Fruit fly (Drosophila melanogaster) whole organism, embryonic: ENCODE measurements around the gene CG31752.

Source experiments
- Bteb2 ChIP-seq: fragments of 200-800 bp; sonication (Bioruptor generic); optimal IDR thresholded peaks from 2 replicates; lab custom pipeline; 2016; ENCODE audit warnings: missing biosample characterization, missing genetic modification characterization
- CG10274 ChIP-seq: fragments of 200-800 bp; sonication (Bioruptor generic); optimal IDR thresholded peaks from 3 replicates; lab custom pipeline; 2017; ENCODE audit warnings: missing biosample characterization, mild to moderate bottlenecking, missing genetic modification characterization
- CG10431 ChIP-seq: fragments of 200-800 bp; sonication (Bioruptor generic); optimal IDR thresholded peaks from 3 replicates; lab custom pipeline; 2018; ENCODE audit warnings: missing biosample characterization, mild to moderate bottlenecking, missing genetic modification characterization
- CG10543 ChIP-seq: fragments of 200-800 bp; sonication (Bioruptor generic); optimal IDR thresholded peaks from 3 replicates; lab custom pipeline; 2017; ENCODE audit warnings: missing biosample characterization, mild to moderate bottlenecking, missing genetic modification characterization, moderate library complexity
- CG10565 ChIP-seq: fragments of 200-800 bp; sonication (Bioruptor generic); optimal IDR thresholded peaks from 3 replicates; lab custom pipeline; 2016; ENCODE audit warnings: missing biosample characterization, mild to moderate bottlenecking, missing genetic modification characterization
- CG11560 ChIP-seq: fragments of 200-800 bp; sonication (Bioruptor generic); IDR thresholded peaks from 3 replicates; pipeline ENCODE4 v1.3.6; 2022; ENCODE audit warnings: missing biosample characterization, missing genetic modification characterization
- CG12071 ChIP-seq: fragments of 200-800 bp; sonication (Bioruptor generic); optimal IDR thresholded peaks from 3 replicates; lab custom pipeline; 2018; ENCODE audit warnings: missing biosample characterization, mild to moderate bottlenecking, missing genetic modification characterization
- CG13296 ChIP-seq: fragments of 200-800 bp; sonication (Bioruptor generic); optimal IDR thresholded peaks from 3 replicates; lab custom pipeline; 2018; ENCODE audit warnings: missing biosample characterization, mild to moderate bottlenecking, missing genetic modification characterization
- CG13424 ChIP-seq: fragments of 200-800 bp; sonication (Bioruptor generic); optimal IDR thresholded peaks from 2 replicates; lab custom pipeline; 2019; ENCODE audit warnings: missing biosample characterization, mild to moderate bottlenecking, missing genetic modification characterization, moderate library complexity
- CG14710 ChIP-seq: fragments of 200-800 bp; sonication (Bioruptor generic); optimal IDR thresholded peaks from 3 replicates; lab custom pipeline; 2019; ENCODE audit warnings: missing biosample characterization, mild to moderate bottlenecking, missing genetic modification characterization, moderate library complexity
- CG17361 ChIP-seq: fragments of 200-800 bp; sonication (Bioruptor generic); IDR thresholded peaks from 3 replicates; pipeline ENCODE4 v1.3.6; 2022; ENCODE audit warnings: missing biosample characterization, missing genetic modification characterization
- CG17385 ChIP-seq: fragments of 200-800 bp; sonication (Bioruptor generic); optimal IDR thresholded peaks from 3 replicates; lab custom pipeline; 2018; ENCODE audit warnings: missing biosample characterization, mild to moderate bottlenecking, missing genetic modification characterization
- CG1792 ChIP-seq: fragments of 200-800 bp; sonication (Bioruptor generic); optimal IDR thresholded peaks from 2 replicates; lab custom pipeline; 2016; ENCODE audit warnings: missing biosample characterization, missing genetic modification characterization
- CG2875 ChIP-seq: fragments of 200-800 bp; sonication (Bioruptor generic); optimal IDR thresholded peaks from 2 replicates; lab custom pipeline; 2017; ENCODE audit warnings: missing biosample characterization, mild to moderate bottlenecking, missing genetic modification characterization, missing genetic modification reagents
- CG4730 ChIP-seq: fragments of 200-800 bp; sonication (Bioruptor generic); IDR thresholded peaks from 2 replicates; pipeline ENCODE4 v1.3.6; 2022; ENCODE audit warnings: missing biosample characterization, missing genetic modification characterization
- CG6683 ChIP-seq: fragments of 200-800 bp; sonication (Bioruptor generic); optimal IDR thresholded peaks from 2 replicates; lab custom pipeline; 2017; ENCODE audit warnings: missing biosample characterization, mild to moderate bottlenecking, missing genetic modification characterization, missing genetic modification reagents
- CG8924 ChIP-seq: fragments of 200-800 bp; optimal IDR thresholded peaks from 3 replicates; lab custom pipeline; 2019; ENCODE audit warnings: missing biosample characterization, mild to moderate bottlenecking, missing genetic modification characterization, moderate library complexity
- Camta ChIP-seq: fragments of 200-800 bp; sonication (Bioruptor generic); optimal IDR thresholded peaks from 2 replicates; lab custom pipeline; 2016; ENCODE audit warnings: missing biosample characterization, missing genetic modification characterization
- CrebB ChIP-seq: fragments of 200-800 bp; sonication (Bioruptor generic); optimal IDR thresholded peaks from 3 replicates; lab custom pipeline; 2018; ENCODE audit warnings: missing biosample characterization, mild to moderate bottlenecking, missing genetic modification characterization
- Dip3 ChIP-seq: fragments of 200-800 bp; sonication (Bioruptor generic); optimal IDR thresholded peaks from 3 replicates; lab custom pipeline; 2016; ENCODE audit warnings: missing biosample characterization, missing genetic modification characterization
- Ets65A ChIP-seq: fragments of 200-800 bp; sonication (Bioruptor generic); peaks from one replicate; lab custom pipeline; 2016; ENCODE audit warnings: missing biosample characterization, missing genetic modification characterization
- Fer2 ChIP-seq: fragments of 200-800 bp; sonication (Bioruptor generic); optimal IDR thresholded peaks from 2 replicates; lab custom pipeline; 2018; ENCODE audit warnings: missing biosample characterization, mild to moderate bottlenecking, missing genetic modification characterization, moderate library complexity
- Fer3 ChIP-seq: fragments of 200-800 bp; sonication (Bioruptor generic); optimal IDR thresholded peaks from 2 replicates; lab custom pipeline; 2018; ENCODE audit warnings: missing biosample characterization, mild to moderate bottlenecking, missing genetic modification characterization, moderate library complexity
- HLH4C ChIP-seq: fragments of 200-800 bp; sonication (Bioruptor generic); IDR thresholded peaks from 3 replicates; pipeline ENCODE4 v1.3.6; 2022; ENCODE audit warnings: missing biosample characterization, missing genetic modification characterization; ENCODE audit not compliant: partially characterized antibody
- HLH54F ChIP-seq: fragments of 200-800 bp; sonication (Bioruptor generic); optimal IDR thresholded peaks from 3 replicates; lab custom pipeline; 2016; ENCODE audit warnings: missing biosample characterization, missing genetic modification characterization
- HmgZ ChIP-seq: fragments of 200-800 bp; sonication (Bioruptor generic); optimal IDR thresholded peaks from 2 replicates; lab custom pipeline; 2018; ENCODE audit warnings: missing biosample characterization, mild to moderate bottlenecking, missing genetic modification characterization
- Hmr ChIP-seq: fragments of 200-800 bp; sonication (Bioruptor generic); optimal IDR thresholded peaks from 3 replicates; lab custom pipeline; 2017; ENCODE audit warnings: mild to moderate bottlenecking, missing biosample characterization, missing genetic modification reagents, missing genetic modification characterization
- Lhr ChIP-seq: fragments of 200-800 bp; sonication (Bioruptor generic); optimal IDR thresholded peaks from 3 replicates; lab custom pipeline; 2017; ENCODE audit warnings: mild to moderate bottlenecking, missing biosample characterization, missing genetic modification reagents, missing genetic modification characterization
- MESR4 ChIP-seq: fragments of 200-800 bp; sonication (Bioruptor generic); optimal IDR thresholded peaks from 2 replicates; lab custom pipeline; 2018; ENCODE audit warnings: missing biosample characterization, mild to moderate bottlenecking, missing genetic modification characterization, moderate library complexity
- Nf-YB ChIP-seq: fragments of 200-800 bp; sonication (Bioruptor generic); optimal IDR thresholded peaks from 3 replicates; lab custom pipeline; 2019; ENCODE audit warnings: missing biosample characterization, mild to moderate bottlenecking, missing genetic modification characterization, moderate library complexity
- aop ChIP-seq: fragments of 200-800 bp; sonication (Bioruptor generic); IDR thresholded peaks from 2 replicates; pipeline ENCODE4 v1.3.6; 2022; ENCODE audit warnings: missing biosample characterization, missing genetic modification characterization
- caup ChIP-seq: fragments of 200-800 bp; sonication (Bioruptor generic); optimal IDR thresholded peaks from 3 replicates; lab custom pipeline; 2017; ENCODE audit warnings: missing biosample characterization, mild to moderate bottlenecking, missing genetic modification characterization, moderate library complexity; ENCODE audit not compliant: severe bottlenecking
- chm ChIP-seq: fragments of 200-800 bp; sonication (Bioruptor generic); IDR thresholded peaks from 2 replicates; pipeline ENCODE4 v1.3.6; 2022; ENCODE audit warnings: missing biosample characterization, missing genetic modification characterization
- da ChIP-seq: fragments of 200-800 bp; sonication (Bioruptor generic); optimal IDR thresholded peaks from 2 replicates; lab custom pipeline; 2016; ENCODE audit warnings: missing biosample characterization, missing genetic modification characterization
- dpn ChIP-seq, 2 experiments: fragments of 200-800 bp; sonication (Bioruptor generic); optimal IDR thresholded peaks; 3 replicates each; lab custom pipeline; 2016; ENCODE audit warnings: missing biosample characterization in 2 of 2, missing genetic modification characterization in 2 of 2
- eve ChIP-seq, 2 experiments: fragments of >200 bp; optimal IDR thresholded peaks; 2 replicates each; lab custom pipeline; 2017; ENCODE audit warnings: missing biosample characterization in 2 of 2, missing genetic modification characterization in 2 of 2
- gfzf ChIP-seq: fragments of 200-800 bp; sonication (Bioruptor generic); optimal IDR thresholded peaks from 2 replicates; lab custom pipeline; 2016; ENCODE audit warnings: missing biosample characterization, mild to moderate bottlenecking, missing genetic modification characterization, moderate library complexity
- hb ChIP-seq: fragments of 200-800 bp; sonication (Bioruptor generic); IDR thresholded peaks from 3 replicates; pipeline ENCODE4 v1.3.6; 2022; ENCODE audit warnings: missing biosample characterization, missing genetic modification characterization; ENCODE audit not compliant: partially characterized antibody
- jing ChIP-seq: fragments of 200-800 bp; sonication (Bioruptor generic); optimal IDR thresholded peaks from 2 replicates; lab custom pipeline; 2018; ENCODE audit warnings: missing biosample characterization, mild to moderate bottlenecking, missing genetic modification characterization
- kah ChIP-seq: fragments of 200-800 bp; sonication (Bioruptor generic); optimal IDR thresholded peaks from 2 replicates; lab custom pipeline; 2018; ENCODE audit warnings: missing biosample characterization, mild to moderate bottlenecking, missing genetic modification characterization
- kay ChIP-seq: fragments of 200-800 bp; sonication (Bioruptor generic); optimal IDR thresholded peaks from 2 replicates; lab custom pipeline; 2016; ENCODE audit warnings: missing biosample characterization, missing genetic modification characterization
- onecut ChIP-seq: fragments of 200-800 bp; sonication (Bioruptor generic); IDR thresholded peaks from 2 replicates; pipeline ENCODE4 v1.3.6; 2022; ENCODE audit warnings: missing biosample characterization, missing genetic modification characterization
- prd ChIP-seq, 3 experiments: fragments of >200 bp in 2 of 3; fragments of 200-800 bp in 1 of 3; sonication (Bioruptor generic) in 1 of 3; optimal IDR thresholded peaks in 2 of 3; IDR thresholded peaks in 1 of 3; 2 replicates in 2 of 3; 3 replicates in 1 of 3; pipeline versions ENCODE4 v1.3.6 to Lab custom; 2017 to 2022; ENCODE audit warnings: missing biosample characterization in 1 of 3, missing genetic modification characterization in 1 of 3
- row ChIP-seq: fragments of 200-800 bp; sonication (Bioruptor generic); IDR thresholded peaks from 3 replicates; pipeline ENCODE4 v1.3.6; 2022; ENCODE audit warnings: missing biosample characterization, missing genetic modification characterization
- tin ChIP-seq: fragments of 200-800 bp; sonication (Bioruptor generic); optimal IDR thresholded peaks from 3 replicates; lab custom pipeline; 2016; ENCODE audit warnings: missing biosample characterization, missing genetic modification characterization
- tna ChIP-seq: fragments of 200-800 bp; sonication (Bioruptor generic); IDR thresholded peaks from 2 replicates; pipeline ENCODE4 v1.3.6; 2022; ENCODE audit warnings: missing biosample characterization, missing genetic modification characterization; ENCODE audit not compliant: partially characterized antibody
- twi ChIP-seq: fragments of 200-800 bp; optimal IDR thresholded peaks from 2 replicates; lab custom pipeline; 2019; ENCODE audit warnings: missing biosample characterization, mild to moderate bottlenecking, missing genetic modification characterization, moderate library complexity
- z ChIP-seq: fragments of 200-800 bp; sonication (Bioruptor generic); IDR thresholded peaks from 3 replicates; pipeline ENCODE4 v1.3.6; 2022; ENCODE audit warnings: missing biosample characterization, missing genetic modification characterization
- zfh1 ChIP-seq: fragments of 200-800 bp; sonication (Bioruptor generic); IDR thresholded peaks from 3 replicates; pipeline ENCODE4 v1.3.6; 2022; ENCODE audit warnings: missing biosample characterization, missing genetic modification characterization

Gene CG31752

DNA sequence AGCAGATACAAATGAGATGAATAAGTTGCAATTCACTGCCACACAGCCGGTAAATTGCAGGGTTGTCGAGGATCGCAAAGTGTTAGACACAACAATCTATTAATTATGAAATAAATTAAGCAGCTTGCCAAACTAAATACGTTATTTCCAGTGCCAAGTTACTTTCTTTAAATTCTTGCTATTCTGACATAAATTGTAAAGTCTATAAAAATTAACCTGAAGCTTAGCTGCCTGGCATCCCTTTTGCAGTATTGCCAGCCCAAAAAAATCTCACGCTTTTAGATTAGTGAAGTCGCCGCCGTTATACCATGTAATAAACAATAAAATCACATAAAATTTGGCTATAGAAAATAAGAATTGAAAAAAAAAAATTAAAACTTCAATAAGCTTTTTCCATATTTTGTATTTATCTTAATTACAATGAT, 16.5 kb upstream of the CG31752 start (continued):
- TF ChIP-seq Fer2 (tag; lab: Kevin White, UChicago) (peak; percentile 88), Lhr (GFP tag; lab: Kevin White, UChicago) (peak; percentile 74), CG17361 (GFP tag; lab: Robert Waterston, UW) (peak; percentile 90), row (GFP tag; lab: Robert Waterston, UW) (peak; percentile 97), Fer3 (tag; lab: Kevin White, UChicago) (peak; percentile 92), HLH4C (no peak; the same call in 2 of the 3 replicates), zfh1 (GFP tag; lab: Robert Waterston, UW) (peak; percentile 86), kay (GFP tag; lab: Kevin White, UChicago) (peak; percentile 39), tin (peak; percentile 77), CG13296 (GFP tag; lab: Kevin White, UChicago) (peak; percentile 93), CG12071 (GFP tag; lab: Kevin White, UChicago) (peak; percentile 88), prd (optimal IDR thresholded peaks at IDR 0.05; lab: Kevin White, UChicago) (no peak), prd (GFP tag; IDR thresholded peaks at IDR 0.05; lab: Robert Waterston, UW) (peak; percentile 90), CG1792 (GFP tag; lab: Kevin White, UChicago) (peak; percentile 60), CG10565 (GFP tag; lab: Kevin White, UChicago) (no peak), Hmr (peak; percentile 92), z (0 out of 3 replicates have a peak, but pooled peaks have one; percentile 35), CG10543 (GFP tag; lab: Kevin White, UChicago) (peak; percentile 89), Nf-YB (GFP tag; lab: Kevin White, UChicago) (peak; percentile 69), kah (peak; percentile 82), Dip3 (GFP tag; lab: Kevin White, UChicago) (peak; percentile 92), jing (GFP tag; lab: Kevin White, UChicago) (peak; percentile 78), tna (GFP tag; lab: Robert Waterston, UW) (no peak), onecut (GFP tag; lab: Robert Waterston, UW) (peak; percentile 86), Bteb2 (GFP tag; lab: Kevin White, UChicago) (peak; percentile 90), caup (GFP tag; lab: Kevin White, UChicago) (peak; percentile 83), Ets65A (GFP tag; lab: Kevin White, UChicago) (peak; percentile 93), HmgZ (peak; percentile 94), CG13424 (tag; lab: Kevin White, UChicago) (peak; percentile 96), CG14710 (peak; percentile 93), CG11560 (tag; lab: Robert Waterston, UW) (peak; percentile 33; the same call in 1 of the 3 replicates), Camta (GFP tag; lab: Kevin White, UChicago) (peak; percentile 90), hb (GFP tag; lab: Robert Waterston, UW) (no peak), CG2875 (GFP tag; lab: Kevin White, UChicago) (peak; percentile 76), HLH54F (GFP tag; lab: Kevin White, UChicago) (peak; percentile 92), MESR4 (GFP tag; lab: Kevin White, UChicago) (peak; percentile 32), CG10431 (GFP tag; lab: Kevin White, UChicago) (peak; percentile 77), CG8924 (tag; lab: Kevin White, UChicago) (peak; percentile 92), CG6683 (peak; percentile 76), CG17385 (GFP tag; lab: Kevin White, UChicago) (peak; percentile 91), aop (no peak), chm (peak; percentile 92), twi (tag; lab: Kevin White, UChicago) (peak; percentile 87), CG10274 (GFP tag; lab: Kevin White, UChicago) (peak; percentile 71), CG4730 (GFP tag; lab: Robert Waterston, UW) (peak; percentile 87), da (GFP tag; lab: Kevin White, UChicago) (peak; percentile 80), CrebB (tag; lab: Kevin White, UChicago) (peak; percentile 81), dpn (GFP tag; optimal IDR thresholded peaks at IDR 0.05; lab: Kevin White, UChicago) (peak; percentile 88 to 92), eve (GFP tag; optimal IDR thresholded peaks at IDR 0.05; lab: Kevin White, UChicago) (no peak), gfzf (GFP tag; lab: Kevin White, UChicago) (no peak)
